Worm (Caenorhabditis elegans) whole organism, L1 larva: ENCODE data around the gene C36C9.11.

Source experiments
- nhr-11 ChIP-seq: fragments of 150-350 bp; optimal IDR thresholded peaks from 2 replicates; lab custom pipeline; 2014; ENCODE audit warnings: missing biosample characterization, missing genetic modification characterization
- nhr-19 ChIP-seq: fragments of 200-800 bp; sonication (Bioruptor generic); conservative IDR thresholded peaks from 2 replicates; pipeline ENCODE4 v1.3.6; 2022; ENCODE audit warnings: missing genetic modification characterization, missing compliant biosample characterization
- snpc-4 ChIP-seq: fragments of 150-350 bp; optimal IDR thresholded peaks from 2 replicates; lab custom pipeline; 2014; ENCODE audit warnings: missing biosample characterization, missing genetic modification characterization
- unc-62 ChIP-seq: fragments of 150-350 bp; optimal IDR thresholded peaks from 2 replicates; lab custom pipeline; 2014; ENCODE audit warnings: missing biosample characterization, missing genetic modification reagents, missing genetic modification characterization

ce11 chrX:1678021-1678420 lies 9.2 kb upstream of the C36C9.11 start, which contains the start of gene fbxa-170:
- TF ChIP-seq unc-62 (GFP tag; lab: Kevin White, UChicago) (no peak), snpc-4 (tag; lab: Kevin White, UChicago) (no peak), nhr-11 (tag; lab: Kevin White, UChicago) (no peak), nhr-19 (no peak)
